Fruit fly (Drosophila melanogaster): ENCODE data around the gene CG15484.

CG15484 gene

DNA sequence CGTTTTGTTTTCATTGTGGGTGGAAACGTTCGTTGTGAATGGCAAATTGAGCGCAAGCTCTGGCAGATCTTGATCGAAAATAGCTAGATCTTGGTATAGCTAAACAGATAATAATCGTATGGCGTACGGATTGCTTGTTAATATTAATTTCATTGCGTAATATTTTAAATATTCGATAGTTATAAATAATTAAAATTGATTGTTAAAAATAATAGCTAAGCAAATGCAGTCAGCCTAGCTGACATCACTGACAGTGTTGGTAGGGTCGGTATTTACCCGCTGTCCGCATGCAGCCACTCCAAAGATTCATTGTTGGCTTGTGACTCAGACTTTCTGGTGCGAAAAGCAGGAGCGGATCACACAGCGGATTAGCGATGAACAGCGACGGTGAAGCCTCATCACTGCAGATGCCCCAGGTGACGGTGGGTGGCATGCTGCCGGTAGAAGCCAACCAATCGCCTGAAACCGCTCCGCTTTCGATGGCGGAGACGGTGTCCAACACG, 3.0 kb downstream of the CG15484 start, which contains the start of the genes CG5776 and spict (continued):
- TF ChIP-seq corto (GFP tag; optimal IDR thresholded peaks at IDR 0.05) (no peak), CG6791 (GFP tag; IDR thresholded peaks at IDR 0.05; ENCODE audit: partially characterized antibody) (no peak), Bgb (GFP tag; IDR thresholded peaks at IDR 0.05; ENCODE audit: partially characterized antibody) (peak; percentile 54), MBD-R2 (GFP tag; IDR thresholded peaks at IDR 0.05) (peak; percentile 98), CG9215 (GFP tag; IDR thresholded peaks at IDR 0.05) (peak; percentile 80), caup (GFP tag; optimal IDR thresholded peaks at IDR 0.05; ENCODE audit: severe bottlenecking) (peak; percentile 32), D (optimal IDR thresholded peaks at IDR 0.05) (peak; percentile 0), D (GFP tag; optimal IDR thresholded peaks at IDR 0.05) (no peak), schlank (tag; optimal IDR thresholded peaks at IDR 0.05) (peak; percentile 53), CG17186 (GFP tag; optimal IDR thresholded peaks at IDR 0.05) (peak; percentile 37), CG1602 (GFP tag; optimal IDR thresholded peaks at IDR 0.05) (peak; percentile 57), toy (GFP tag; IDR thresholded peaks at IDR 0.05) (0 out of 2 replicates have a peak, but pooled peaks have one; percentile 5), CG42726 (GFP tag; IDR thresholded peaks at IDR 0.05; ENCODE audit: partially characterized antibody) (no peak), Optix (GFP tag; IDR thresholded peaks at IDR 0.05) (peak; percentile 64; the same call in 1 of the 3 replicates), fd102C (GFP tag; optimal IDR thresholded peaks at IDR 0.05) (no peak), CG15514 (GFP tag; optimal IDR thresholded peaks at IDR 0.05) (peak; percentile 80), onecut (GFP tag; IDR thresholded peaks at IDR 0.05) (peak; percentile 35), chm (GFP tag; IDR thresholded peaks at IDR 0.05) (peak; percentile 7; the same call in 1 of the 2 replicates), rib (GFP tag; IDR thresholded peaks at IDR 0.05) (peak; percentile 75), ind (GFP tag; optimal IDR thresholded peaks at IDR 0.05) (peak; percentile 51), Sox102F (GFP tag; optimal IDR thresholded peaks at IDR 0.05) (peak; percentile 80), Xrp1 (GFP tag; IDR thresholded peaks at IDR 0.05) (peak; percentile 89), Nf-YA (GFP tag; IDR thresholded peaks at IDR 0.05) (peak; percentile 53; the same call in 1 of the 2 replicates), mld (GFP tag; IDR thresholded peaks at IDR 0.05; ENCODE audit: partially characterized antibody) (no peak), Max (GFP tag; optimal IDR thresholded peaks at IDR 0.05) (peak; percentile 52), lab (GFP tag; optimal IDR thresholded peaks at IDR 0.05) (peak; percentile 83), trh (GFP tag; optimal IDR thresholded peaks at IDR 0.05) (no peak), CG33213 (GFP tag; optimal IDR thresholded peaks at IDR 0.05) (no peak), lilli (GFP tag; optimal IDR thresholded peaks at IDR 0.05) (peak; percentile 76), CG11504 (tag; optimal IDR thresholded peaks at IDR 0.05) (peak; percentile 77), z (GFP tag; IDR thresholded peaks at IDR 0.05) (no peak), prd (optimal IDR thresholded peaks at IDR 0.05) (no peak), prd (GFP tag; IDR thresholded peaks at IDR 0.05) (peak; percentile 90), Ptx1 (GFP tag; IDR thresholded peaks at IDR 0.05) (peak; percentile 89), Dek (tag; optimal IDR thresholded peaks at IDR 0.05) (peak; percentile 83), bsh (GFP tag; optimal IDR thresholded peaks at IDR 0.05) (peak in 1 of 2 experiments; percentile 80), danr (GFP tag; IDR thresholded peaks at IDR 0.05) (no peak), Dp (GFP tag; optimal IDR thresholded peaks at IDR 0.05) (peak; percentile 56), CG11696 (GFP tag; IDR thresholded peaks at IDR 0.05) (0 out of 2 replicates have a peak, but pooled peaks have one; percentile 25), odd (GFP tag; optimal IDR thresholded peaks at IDR 0.05) (peak; percentile 33), CG18262 (tag; optimal IDR thresholded peaks at IDR 0.05) (peak; percentile 64), Ravus (GFP tag; IDR thresholded peaks at IDR 0.05) (peak; percentile 45), HmgD (GFP tag; optimal IDR thresholded peaks at IDR 0.05) (no peak), pum (GFP tag; optimal IDR thresholded peaks at IDR 0.05) (peak; percentile 28), ems (GFP tag; optimal IDR thresholded peaks at IDR 0.05) (peak; percentile 10), CG34422 (GFP tag; IDR thresholded peaks at IDR 0.05) (peak; percentile 91), Med (GFP tag) (peak; percentile 74), lola (GFP tag; optimal IDR thresholded peaks at IDR 0.05) (peak in 1 of 3 experiments; percentile 76), CG12104 (GFP tag; optimal IDR thresholded peaks at IDR 0.05) (no peak), pb (GFP tag; optimal IDR thresholded peaks at IDR 0.05) (no peak)

All from whole organism, embryonic.